Fruit fly (Drosophila melanogaster): ENCODE results near the gene Sec10.
A peak's percentile ranks its signal among the peaks of the same experiment; 100 is the strongest.

Sec10 gene

dm6 chr3R:24144542-24144941, 9.9 kb downstream of the Sec10 start:
- no peak for TF ChIP-seq noc (tag; optimal IDR thresholded peaks at IDR 0.05)

dm6 chr3R:24148838-24149237, 14.2 kb downstream of the Sec10 start, which contains the start of gene Slimp:
Gene Slimp (minus strand): TSS chr3R:24148967.
- TF ChIP-seq noc (tag; optimal IDR thresholded peaks at IDR 0.05) = peak; percentile 21

- no peak for TF ChIP-seq noc (tag; optimal IDR thresholded peaks at IDR 0.05)
Measured at dm6 chr3R:24150103-24150502, 15.5 kb downstream of the Sec10 start, which contains the start of gene p38c. Gene p38c (minus strand): TSS chr3R:24150203.

dm6 chr3R:24151924-24152809, 17.5 kb downstream of the Sec10 start, which contains the start of the genes p38a and CG6178:
Gene p38a (minus strand): TSS chr3R:24152321.
Gene CG6178 (plus strand): TSS chr3R:24152347.
- TF ChIP-seq noc (tag; optimal IDR thresholded peaks at IDR 0.05) = peak; percentile 99

dm6 chr3R:24161173-24161811, 26.7 kb downstream of the Sec10 start, which contains the start of the genes Myo95E and TBC1d7:
Gene Myo95E (minus strand): TSS chr3R:24161498.
Gene TBC1d7 (plus strand): TSS chr3R:24161727.
- TF ChIP-seq noc (tag; optimal IDR thresholded peaks at IDR 0.05) = peak; percentile 79

dm6 chr3R:24162774-24163555, 28.3 kb downstream of the Sec10 start, which contains the start of gene mRpS24:
Gene mRpS24 (minus strand): TSS chr3R:24163545.
- TF ChIP-seq noc (tag; optimal IDR thresholded peaks at IDR 0.05) = no peak

dm6 chr3R:24163556-24164022, 29.0 kb downstream of the Sec10 start, which contains the start of gene Apc2:
Gene Apc2 (plus strand): TSS chr3R:24163966.
- TF ChIP-seq noc (tag; optimal IDR thresholded peaks at IDR 0.05) = peak; percentile 69

- no peak for TF ChIP-seq noc (tag; optimal IDR thresholded peaks at IDR 0.05)
Measured at dm6 chr3R:24169362-24169761, 34.7 kb downstream of the Sec10 start, which contains the start of gene CG5510. Gene CG5510 (minus strand): TSS chr3R:24169562.

- TF ChIP-seq noc (tag; optimal IDR thresholded peaks at IDR 0.05) = no peak
Measured at dm6 chr3R:24172379-24172778, 37.7 kb downstream of the Sec10 start, which contains the start of gene CG13606. Gene CG13606 (plus strand): TSS chr3R:24172628.

- TF ChIP-seq noc (tag; optimal IDR thresholded peaks at IDR 0.05) = no peak
Measured at dm6 chr3R:24186188-24186587, 51.6 kb downstream of the Sec10 start, which contains the start of gene mora. Gene mora (plus strand): TSS chr3R:24186359.
